Fruit fly (Drosophila melanogaster) whole organism, embryonic: ENCODE results near the gene Helz.

ENCODE experiments used
- CG10366 ChIP-seq: fragments of 200-800 bp; sonication (Bioruptor generic); IDR thresholded peaks from 2 replicates; pipeline ENCODE4 v1.3.6; 2022; ENCODE audit warnings: missing biosample characterization, missing genetic modification characterization
- CG10431 ChIP-seq: fragments of 200-800 bp; sonication (Bioruptor generic); optimal IDR thresholded peaks from 3 replicates; lab custom pipeline; 2018; ENCODE audit warnings: missing biosample characterization, mild to moderate bottlenecking, missing genetic modification characterization
- CG11085 ChIP-seq: fragments of 200-800 bp; sonication (Bioruptor generic); IDR thresholded peaks from 2 replicates; pipeline ENCODE4 v1.3.6; 2022; ENCODE audit warnings: missing biosample characterization, missing genetic modification characterization
- CG11560 ChIP-seq: fragments of 200-800 bp; sonication (Bioruptor generic); IDR thresholded peaks from 3 replicates; pipeline ENCODE4 v1.3.6; 2022; ENCODE audit warnings: missing biosample characterization, missing genetic modification characterization
- CG1233 ChIP-seq: fragments of 200-800 bp; sonication (Bioruptor generic); optimal IDR thresholded peaks from 4 replicates; lab custom pipeline; 2018; ENCODE audit warnings: missing biosample characterization, mild to moderate bottlenecking, missing genetic modification characterization
- CG16863 ChIP-seq: fragments of 200-800 bp; sonication (Bioruptor generic); optimal IDR thresholded peaks from 3 replicates; lab custom pipeline; 2016; ENCODE audit warnings: missing biosample characterization, missing genetic modification characterization
- CG18262 ChIP-seq: fragments of 200-800 bp; optimal IDR thresholded peaks from 3 replicates; lab custom pipeline; 2019; ENCODE audit warnings: missing biosample characterization, mild to moderate bottlenecking, missing genetic modification characterization, moderate library complexity
- CG18476 ChIP-seq: fragments of 200-800 bp; sonication (Bioruptor generic); optimal IDR thresholded peaks from 2 replicates; lab custom pipeline; 2016; ENCODE audit warnings: missing biosample characterization, mild to moderate bottlenecking, missing genetic modification characterization
- CG2116 ChIP-seq: fragments of 200-800 bp; sonication (Bioruptor generic); optimal IDR thresholded peaks from 3 replicates; lab custom pipeline; 2018; ENCODE audit warnings: missing biosample characterization, mild to moderate bottlenecking, missing genetic modification characterization
- CG2678 ChIP-seq: fragments of 200-800 bp; sonication (Bioruptor generic); optimal IDR thresholded peaks from 3 replicates; lab custom pipeline; 2019; ENCODE audit warnings: missing biosample characterization, mild to moderate bottlenecking, missing genetic modification characterization, moderate library complexity
- CG3065 ChIP-seq: fragments of 200-800 bp; sonication (Bioruptor generic); optimal IDR thresholded peaks from 2 replicates; lab custom pipeline; 2016; ENCODE audit warnings: missing biosample characterization, missing genetic modification characterization
- CG42726 ChIP-seq: fragments of 200-800 bp; sonication (Bioruptor generic); IDR thresholded peaks from 2 replicates; pipeline ENCODE4 v1.3.6; 2022; ENCODE audit warnings: missing biosample characterization, missing genetic modification characterization; ENCODE audit not compliant: partially characterized antibody
- CG4707 ChIP-seq: fragments of 200-800 bp; sonication (Bioruptor generic); optimal IDR thresholded peaks from 2 replicates; lab custom pipeline; 2018; ENCODE audit warnings: missing biosample characterization, mild to moderate bottlenecking, missing genetic modification characterization, moderate library complexity
- CG7745 ChIP-seq: fragments of 200-800 bp; sonication (Bioruptor generic); optimal IDR thresholded peaks from 2 replicates; lab custom pipeline; 2018; ENCODE audit warnings: missing biosample characterization, mild to moderate bottlenecking, missing genetic modification characterization, moderate library complexity
- CG8388 ChIP-seq: fragments of 200-800 bp; sonication (Bioruptor generic); optimal IDR thresholded peaks from 2 replicates; lab custom pipeline; 2019; ENCODE audit warnings: missing biosample characterization, mild to moderate bottlenecking, missing genetic modification characterization, moderate library complexity
- CG9727 ChIP-seq: fragments of 200-800 bp; sonication (Bioruptor generic); optimal IDR thresholded peaks from 3 replicates; lab custom pipeline; 2017; ENCODE audit warnings: missing biosample characterization, mild to moderate bottlenecking, missing genetic modification characterization
- Dek ChIP-seq: fragments of 200-800 bp; sonication (Bioruptor generic); optimal IDR thresholded peaks from 3 replicates; lab custom pipeline; 2019; ENCODE audit warnings: missing biosample characterization, mild to moderate bottlenecking, missing genetic modification characterization, moderate library complexity
- Fer1 ChIP-seq: fragments of 200-800 bp; sonication (Bioruptor generic); optimal IDR thresholded peaks from 2 replicates; lab custom pipeline; 2017; ENCODE audit warnings: missing biosample characterization, mild to moderate bottlenecking, missing genetic modification characterization
- GATAe ChIP-seq: fragments of 200-800 bp; sonication (Bioruptor generic); conservative IDR thresholded peaks from 2 replicates; pipeline ENCODE4 v1.3.6; 2022; ENCODE audit warnings: missing biosample characterization, missing genetic modification characterization
- Hey ChIP-seq: fragments of 200-800 bp; sonication (Bioruptor generic); optimal IDR thresholded peaks from 3 replicates; lab custom pipeline; 2018; ENCODE audit warnings: missing biosample characterization, mild to moderate bottlenecking, missing genetic modification characterization
- Hmx ChIP-seq: fragments of 200-800 bp; sonication (Bioruptor generic); optimal IDR thresholded peaks from 2 replicates; lab custom pipeline; 2016; ENCODE audit warnings: missing biosample characterization, missing genetic modification characterization
- MESR4 ChIP-seq: fragments of 200-800 bp; sonication (Bioruptor generic); optimal IDR thresholded peaks from 2 replicates; lab custom pipeline; 2018; ENCODE audit warnings: missing biosample characterization, mild to moderate bottlenecking, missing genetic modification characterization, moderate library complexity
- Myb ChIP-seq: fragments of 200-800 bp; sonication (Bioruptor generic); optimal IDR thresholded peaks from 2 replicates; lab custom pipeline; 2016; ENCODE audit warnings: missing biosample characterization, missing genetic modification characterization
- NC2α ChIP-seq: fragments of 200-800 bp; sonication (Bioruptor generic); optimal IDR thresholded peaks from 2 replicates; lab custom pipeline; 2016; ENCODE audit warnings: missing biosample characterization, missing genetic modification characterization
- Neu2 ChIP-seq: fragments of 200-800 bp; sonication (Bioruptor generic); optimal IDR thresholded peaks from 3 replicates; lab custom pipeline; 2016; ENCODE audit warnings: missing biosample characterization, missing genetic modification characterization, borderline replicate concordance
- Nf-YA ChIP-seq: fragments of 200-800 bp; sonication (Bioruptor generic); IDR thresholded peaks from 2 replicates; pipeline ENCODE4 v1.3.6; 2022; ENCODE audit warnings: missing biosample characterization, missing genetic modification characterization
- Nf-YB ChIP-seq: fragments of 200-800 bp; sonication (Bioruptor generic); optimal IDR thresholded peaks from 3 replicates; lab custom pipeline; 2019; ENCODE audit warnings: missing biosample characterization, mild to moderate bottlenecking, missing genetic modification characterization, moderate library complexity
- Ptx1 ChIP-seq: fragments of 200-800 bp; sonication (Bioruptor generic); IDR thresholded peaks from 2 replicates; pipeline ENCODE4 v1.3.6; 2022; ENCODE audit warnings: missing biosample characterization, missing genetic modification characterization
- Taf1 ChIP-seq: fragments of 200-800 bp; sonication (Bioruptor generic); IDR thresholded peaks from 2 replicates; pipeline ENCODE4 v1.3.6; 2022; ENCODE audit warnings: missing biosample characterization, missing genetic modification characterization
- ac ChIP-seq: fragments of 200-800 bp; sonication (Bioruptor generic); optimal IDR thresholded peaks from 3 replicates; lab custom pipeline; 2017; ENCODE audit warnings: missing biosample characterization, mild to moderate bottlenecking, missing genetic modification characterization
- ap ChIP-seq: fragments of 200-800 bp; sonication (Bioruptor generic); IDR thresholded peaks from 2 replicates; pipeline ENCODE4 v1.3.6; 2022; ENCODE audit warnings: missing biosample characterization, missing genetic modification characterization
- ase ChIP-seq: fragments of 200-800 bp; sonication (Bioruptor generic); IDR thresholded peaks from 3 replicates; pipeline ENCODE4 v1.3.6; 2022; ENCODE audit warnings: missing biosample characterization, missing genetic modification characterization
- btn ChIP-seq: fragments of 200-800 bp; sonication (Bioruptor generic); optimal IDR thresholded peaks from 2 replicates; lab custom pipeline; 2016; ENCODE audit warnings: missing biosample characterization, missing genetic modification characterization
- cas ChIP-seq: fragments of 200-800 bp; sonication (Bioruptor generic); IDR thresholded peaks from 2 replicates; pipeline ENCODE4 v1.3.6; 2022; ENCODE audit warnings: missing biosample characterization, missing genetic modification characterization
- dan ChIP-seq: fragments of 200-800 bp; sonication (Bioruptor generic); IDR thresholded peaks from 2 replicates; pipeline ENCODE4 v1.3.6; 2022; ENCODE audit warnings: missing biosample characterization, missing genetic modification characterization
- danr ChIP-seq: fragments of 200-800 bp; sonication (Bioruptor generic); IDR thresholded peaks from 2 replicates; pipeline ENCODE4 v1.3.6; 2022; ENCODE audit warnings: missing biosample characterization, missing genetic modification characterization
- dimm ChIP-seq: fragments of 200-800 bp; sonication (Bioruptor generic); IDR thresholded peaks from 2 replicates; pipeline ENCODE4 v1.3.6; 2022; ENCODE audit warnings: missing biosample characterization, missing genetic modification characterization
- dpn ChIP-seq, 2 experiments: fragments of 200-800 bp; sonication (Bioruptor generic); optimal IDR thresholded peaks; 3 replicates each; lab custom pipeline; 2016; ENCODE audit warnings: missing biosample characterization in 2 of 2, missing genetic modification characterization in 2 of 2
- esg ChIP-seq: fragments of 200-800 bp; sonication (Bioruptor generic); conservative IDR thresholded peaks from 2 replicates; pipeline ENCODE4 v1.3.6; 2022; ENCODE audit warnings: missing biosample characterization, missing genetic modification characterization
- gcm2 ChIP-seq: fragments of 200-800 bp; sonication (Bioruptor generic); optimal IDR thresholded peaks from 2 replicates; lab custom pipeline; 2016; ENCODE audit warnings: missing biosample characterization, missing genetic modification characterization
- ind ChIP-seq: fragments of 200-800 bp; sonication (Bioruptor generic); optimal IDR thresholded peaks from 3 replicates; lab custom pipeline; 2016; ENCODE audit warnings: missing biosample characterization, missing genetic modification characterization
- ken ChIP-seq: fragments of 200-800 bp; sonication (Bioruptor generic); IDR thresholded peaks from 3 replicates; pipeline ENCODE4 v1.3.6; 2022; ENCODE audit warnings: missing biosample characterization, missing genetic modification characterization
- lbe ChIP-seq: fragments of 200-800 bp; sonication (Bioruptor generic); optimal IDR thresholded peaks from 2 replicates; lab custom pipeline; 2016; ENCODE audit warnings: missing biosample characterization, mild to moderate bottlenecking, missing genetic modification characterization
- nmo ChIP-seq: fragments of 200-800 bp; sonication (Bioruptor generic); optimal IDR thresholded peaks from 2 replicates; lab custom pipeline; 2018; ENCODE audit warnings: missing biosample characterization, mild to moderate bottlenecking, missing genetic modification characterization, moderate library complexity
- prd ChIP-seq, 3 experiments: fragments of >200 bp in 2 of 3; fragments of 200-800 bp in 1 of 3; sonication (Bioruptor generic) in 1 of 3; optimal IDR thresholded peaks in 2 of 3; IDR thresholded peaks in 1 of 3; 2 replicates in 2 of 3; 3 replicates in 1 of 3; pipeline versions ENCODE4 v1.3.6 to Lab custom; 2017 to 2022; ENCODE audit warnings: missing biosample characterization in 1 of 3, missing genetic modification characterization in 1 of 3
- ro ChIP-seq: fragments of 200-800 bp; sonication (Bioruptor generic); IDR thresholded peaks from 2 replicates; pipeline ENCODE4 v1.3.6; 2022; ENCODE audit warnings: missing biosample characterization, missing genetic modification characterization
- scrt ChIP-seq: fragments of 200-800 bp; sonication (Bioruptor generic); optimal IDR thresholded peaks from 2 replicates; lab custom pipeline; 2018; ENCODE audit warnings: missing biosample characterization, mild to moderate bottlenecking, missing genetic modification characterization, moderate library complexity
- shn ChIP-seq: fragments of 200-800 bp; sonication (Bioruptor generic); optimal IDR thresholded peaks from 3 replicates; lab custom pipeline; 2016; ENCODE audit warnings: missing biosample characterization, missing genetic modification characterization
- tgo ChIP-seq: fragments of 200-800 bp; sonication (Bioruptor generic); IDR thresholded peaks from 3 replicates; pipeline ENCODE4 v1.3.6; 2022; ENCODE audit warnings: missing biosample characterization, missing genetic modification characterization
- trem ChIP-seq: fragments of 200-800 bp; optimal IDR thresholded peaks from 3 replicates; lab custom pipeline; 2019; ENCODE audit warnings: missing biosample characterization, mild to moderate bottlenecking, missing genetic modification characterization, moderate library complexity
- twi ChIP-seq: fragments of 200-800 bp; optimal IDR thresholded peaks from 2 replicates; lab custom pipeline; 2019; ENCODE audit warnings: missing biosample characterization, mild to moderate bottlenecking, missing genetic modification characterization, moderate library complexity
- wdn ChIP-seq: fragments of 200-800 bp; sonication (Bioruptor generic); IDR thresholded peaks from 2 replicates; pipeline ENCODE4 v1.3.6; 2022; ENCODE audit warnings: missing biosample characterization, missing genetic modification characterization

Gene Helz

DNA sequence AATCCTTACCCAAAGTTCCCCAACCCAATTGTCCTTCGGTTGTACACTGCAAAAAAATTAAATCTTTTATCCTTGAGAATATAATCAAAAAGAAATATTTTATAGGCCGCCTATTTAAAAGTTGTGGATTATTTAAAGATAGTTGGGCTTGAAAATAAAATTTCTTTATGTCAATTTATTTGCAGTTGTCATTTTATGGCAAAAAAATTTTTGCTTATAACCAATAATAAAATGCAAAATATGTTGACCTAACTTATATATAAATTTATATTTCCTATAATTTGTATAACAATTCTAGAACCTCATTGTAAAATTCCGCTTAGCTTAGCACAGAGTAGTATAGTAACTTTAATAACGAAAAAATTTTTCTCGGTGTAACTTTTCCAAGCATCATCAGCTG is 57.7 kb downstream of the Helz start (continued):
- TF ChIP-seq trem (tag; lab: Kevin White, UChicago) (no peak), CG8388 (GFP tag; lab: Kevin White, UChicago) (no peak), shn (no peak), CG3065 (no peak), ase (no peak), NC2α (no peak), btn (GFP tag; lab: Kevin White, UChicago) (no peak), Nf-YB (GFP tag; lab: Kevin White, UChicago) (no peak), CG2116 (GFP tag; lab: Kevin White, UChicago) (no peak), GATAe (GFP tag; lab: Robert Waterston, UW) (no peak), Hmx (GFP tag; lab: Kevin White, UChicago) (no peak), Neu2 (GFP tag; lab: Kevin White, UChicago) (no peak), gcm2 (GFP tag; lab: Kevin White, UChicago) (no peak), scrt (GFP tag; lab: Kevin White, UChicago) (no peak), Myb (GFP tag; lab: Kevin White, UChicago) (no peak), Fer1 (GFP tag; lab: Kevin White, UChicago) (peak; percentile 51), danr (GFP tag; lab: Robert Waterston, UW) (no peak), prd (optimal IDR thresholded peaks at IDR 0.05; lab: Kevin White, UChicago) (no peak), prd (GFP tag; IDR thresholded peaks at IDR 0.05; lab: Robert Waterston, UW) (no peak), tgo (no peak), Dek (no peak), MESR4 (GFP tag; lab: Kevin White, UChicago) (no peak), CG18476 (GFP tag; lab: Kevin White, UChicago) (no peak), CG7745 (tag; lab: Kevin White, UChicago) (no peak), CG4707 (GFP tag; lab: Kevin White, UChicago) (no peak), CG18262 (tag; lab: Kevin White, UChicago) (no peak), Hey (tag; lab: Kevin White, UChicago) (no peak), ac (GFP tag; lab: Kevin White, UChicago) (no peak), twi (tag; lab: Kevin White, UChicago) (no peak), dpn (GFP tag; optimal IDR thresholded peaks at IDR 0.05; lab: Kevin White, UChicago) (no peak), nmo (peak; percentile 23), Nf-YA (no peak), cas (no peak), ind (GFP tag; lab: Kevin White, UChicago) (no peak), wdn (GFP tag; lab: Robert Waterston, UW) (no peak), CG9727 (peak; percentile 42), ken (GFP tag; lab: Robert Waterston, UW) (no peak), dimm (no peak), CG10431 (no peak), CG11085 (GFP tag; lab: Robert Waterston, UW) (no peak), CG10366 (no peak; the same call in 1 of the 2 replicates), CG16863 (GFP tag; lab: Kevin White, UChicago) (no peak), dan (no peak), ap (GFP tag; lab: Robert Waterston, UW) (no peak), CG42726 (GFP tag; lab: Robert Waterston, UW) (no peak), Taf1 (no peak), Ptx1 (no peak), CG11560 (tag; lab: Robert Waterston, UW) (no peak), CG1233 (no peak), lbe (no peak), ro (GFP tag; lab: Robert Waterston, UW) (no peak), CG2678 (peak; percentile 73), esg (GFP tag; lab: Robert Waterston, UW) (no peak)
